Worm (Caenorhabditis elegans): ENCODE results near the gene Y52E8A.3.

Y52E8A.3 gene

ce11 chrII:4339882-4340281 lies 33.1 kb upstream of the Y52E8A.3 start, which contains the start of gene athp-2:
TSS of gene athp-2 (plus strand) at chrII:4340182.
- no peak for TF ChIP-seq ceh-82 (tag; optimal IDR thresholded peaks at IDR 0.05)
- no peak for TF ChIP-seq C34F6.9 (tag; optimal IDR thresholded peaks at IDR 0.05)
- no peak for TF ChIP-seq egl-27 (tag; optimal IDR thresholded peaks at IDR 0.05)

ce11 chrII:4337731-4338130 lies 31.0 kb upstream of the Y52E8A.3 start:
- TF ChIP-seq sma-3 (GFP tag; optimal IDR thresholded peaks at IDR 0.05), result no peak
- TF ChIP-seq C34F6.9 (tag; optimal IDR thresholded peaks at IDR 0.05), result no peak
- TF ChIP-seq lin-13 (GFP tag; optimal IDR thresholded peaks at IDR 0.05), result no peak
- no peak for TF ChIP-seq sma-9 (GFP tag; optimal IDR thresholded peaks at IDR 0.05)
- TF ChIP-seq sma-9 (tag; optimal IDR thresholded peaks at IDR 0.05), result no peak
- TF ChIP-seq lin-39 (tag; optimal IDR thresholded peaks at IDR 0.05), result no peak
- no peak for TF ChIP-seq Y55F3AM.14 (GFP tag; optimal IDR thresholded peaks at IDR 0.05)
- TF ChIP-seq ceh-82 (tag; optimal IDR thresholded peaks at IDR 0.05), result no peak
- no peak for TF ChIP-seq mbf-1 (tag; optimal IDR thresholded peaks at IDR 0.05)
- no peak for TF ChIP-seq ceh-16 (tag; optimal IDR thresholded peaks at IDR 0.05)
- no peak for TF ChIP-seq ztf-11 (tag; optimal IDR thresholded peaks at IDR 0.05)
- TF ChIP-seq snpc-4 (tag; optimal IDR thresholded peaks at IDR 0.05), result no peak
- no peak for TF ChIP-seq nhr-23 (tag; optimal IDR thresholded peaks at IDR 0.05)
- TF ChIP-seq unc-55 (GFP tag; optimal IDR thresholded peaks at IDR 0.05), result no peak
- TF ChIP-seq mab-5 (tag; optimal IDR thresholded peaks at IDR 0.05), result no peak
- TF ChIP-seq ztf-4 (tag; optimal IDR thresholded peaks at IDR 0.05), result no peak

ce11 chrII:4334448-4334847 lies 27.7 kb upstream of the Y52E8A.3 start, which contains the start of gene madf-3:
TSS of gene madf-3 (plus strand) at chrII:4334748.
- TF ChIP-seq elt-3 (tag; optimal IDR thresholded peaks at IDR 0.05) (no peak), aly-2 (tag; optimal IDR thresholded peaks at IDR 0.05) (no peak), Y55F3AM.14 (GFP tag; optimal IDR thresholded peaks at IDR 0.05) (no peak), ztf-1 (GFP tag; conservative IDR thresholded peaks at IDR 0.05) (no peak), lsy-2 (tag; optimal IDR thresholded peaks at IDR 0.05) (no peak), nhr-12 (tag; optimal IDR thresholded peaks at IDR 0.05) (no peak), crh-2 (tag; optimal IDR thresholded peaks at IDR 0.05) (no peak), lin-13 (GFP tag; optimal IDR thresholded peaks at IDR 0.05) (no peak), nhr-129 (tag; optimal IDR thresholded peaks at IDR 0.05) (no peak)

- TF ChIP-seq gmeb-1 (tag; optimal IDR thresholded peaks at IDR 0.05), result no peak
- TF ChIP-seq unc-62 (GFP tag; optimal IDR thresholded peaks at IDR 0.05), result no peak
- no peak for TF ChIP-seq C34F6.9 (tag; optimal IDR thresholded peaks at IDR 0.05)
- no peak for TF ChIP-seq ztf-4 (tag; optimal IDR thresholded peaks at IDR 0.05)
- no peak for TF ChIP-seq crh-2 (tag; optimal IDR thresholded peaks at IDR 0.05)
- no peak for TF ChIP-seq nhr-77 (tag; optimal IDR thresholded peaks at IDR 0.05)
- no peak for TF ChIP-seq ceh-16 (tag; optimal IDR thresholded peaks at IDR 0.05)
- TF ChIP-seq dmd-4 (tag; optimal IDR thresholded peaks at IDR 0.05), result no peak
- TF ChIP-seq lin-11 (tag; optimal IDR thresholded peaks at IDR 0.05), result no peak
- no peak for TF ChIP-seq nhr-6 (tag; optimal IDR thresholded peaks at IDR 0.05)
- no peak for TF ChIP-seq snpc-4 (tag; optimal IDR thresholded peaks at IDR 0.05)
- no peak for TF ChIP-seq ztf-1 (GFP tag; conservative IDR thresholded peaks at IDR 0.05)
- no peak for TF ChIP-seq nhr-23 (tag; optimal IDR thresholded peaks at IDR 0.05)
- TF ChIP-seq lsy-2 (tag; optimal IDR thresholded peaks at IDR 0.05), result no peak
Measured at ce11 chrII:4328716-4329115, 21.9 kb upstream of the Y52E8A.3 start, which contains the start of gene H20J04.4. TSS of gene H20J04.4 (plus strand) at chrII:4329016.

- TF ChIP-seq ceh-82 (tag; optimal IDR thresholded peaks at IDR 0.05) (no peak), nhr-237 (tag; optimal IDR thresholded peaks at IDR 0.05) (no peak), C34F6.9 (tag; optimal IDR thresholded peaks at IDR 0.05) (no peak), Y55F3AM.14 (GFP tag; optimal IDR thresholded peaks at IDR 0.05) (no peak), ztf-1 (GFP tag; conservative IDR thresholded peaks at IDR 0.05) (no peak), ama-1 (optimal IDR thresholded peaks at IDR 0.05) (no peak), lin-13 (GFP tag; optimal IDR thresholded peaks at IDR 0.05) (no peak), mab-5 (tag; optimal IDR thresholded peaks at IDR 0.05) (no peak), lsy-2 (tag; optimal IDR thresholded peaks at IDR 0.05) (no peak), sma-3 (GFP tag; optimal IDR thresholded peaks at IDR 0.05) (no peak), crh-2 (tag; optimal IDR thresholded peaks at IDR 0.05) (no peak), ztf-4 (tag; optimal IDR thresholded peaks at IDR 0.05) (no peak)
Measured at ce11 chrII:4326420-4326819, 19.6 kb upstream of the Y52E8A.3 start, which contains the start of gene pfd-2. TSS of gene pfd-2 (plus strand) at chrII:4326720.

- no peak for TF ChIP-seq nhr-11 (tag; optimal IDR thresholded peaks at IDR 0.05)
- TF ChIP-seq snpc-4 (tag; optimal IDR thresholded peaks at IDR 0.05), result no peak
- TF ChIP-seq gmeb-1 (tag; optimal IDR thresholded peaks at IDR 0.05), result no peak
- TF ChIP-seq crh-2 (tag; optimal IDR thresholded peaks at IDR 0.05), result no peak
- TF ChIP-seq lsy-2 (tag; optimal IDR thresholded peaks at IDR 0.05), result no peak
- TF ChIP-seq unc-62 (GFP tag; optimal IDR thresholded peaks at IDR 0.05), result no peak
- TF ChIP-seq ztf-11 (tag; optimal IDR thresholded peaks at IDR 0.05), result no peak
- no peak for TF ChIP-seq unc-55 (GFP tag; optimal IDR thresholded peaks at IDR 0.05)
Measured at ce11 chrII:4324061-4324460, 17.3 kb upstream of the Y52E8A.3 start, which contains the start of gene mog-2. TSS of gene mog-2 (plus strand) at chrII:4324361.
